Worm (Caenorhabditis elegans): ENCODE data around the gene F32D8.1.

- TF ChIP-seq ham-2 (GFP tag; optimal IDR thresholded peaks at IDR 0.05): no peak
- no peak for TF ChIP-seq pha-4 (tag; optimal IDR thresholded peaks at IDR 0.05)
- TF ChIP-seq hlh-1 (tag; optimal IDR thresholded peaks at IDR 0.05): no peak
- no peak for TF ChIP-seq blmp-1 (tag; optimal IDR thresholded peaks at IDR 0.05)
- TF ChIP-seq snpc-4 (tag; optimal IDR thresholded peaks at IDR 0.05): no peak
- no peak for TF ChIP-seq elt-3 (tag; optimal IDR thresholded peaks at IDR 0.05)
- TF ChIP-seq lin-13 (tag; optimal IDR thresholded peaks at IDR 0.05): no peak
- TF ChIP-seq ztf-11 (tag; optimal IDR thresholded peaks at IDR 0.05): no peak
- TF ChIP-seq sem-2 (GFP tag; optimal IDR thresholded peaks at IDR 0.05): no peak
- no peak for TF ChIP-seq nhr-76 (tag; optimal IDR thresholded peaks at IDR 0.05)
Measured at ce11 chrV:10929511-10929910, 48.9 kb downstream of the F32D8.1 start, which contains the start of gene F58B4.3.
